Fruit fly (Drosophila melanogaster): Measurements from ENCODE around the gene Ugt35B1.

- TF ChIP-seq psq (optimal IDR thresholded peaks at IDR 0.05) (no peak), Dll (optimal IDR thresholded peaks at IDR 0.05) (no peak), pan (optimal IDR thresholded peaks at IDR 0.05) (no peak)
Measured at dm6 chr3R:11136877-11137276, 33.2 kb downstream of the Ugt35B1 start, which contains the start of gene mAcon2.

All from whole organism.